Worm (Caenorhabditis elegans): Measurements from ENCODE around the gene twk-8.

The twk-8 gene

ce11 chrIV:9063518-9063917, 18.6 kb upstream of the twk-8 start:
- TF ChIP-seq T22C8.4 (GFP tag; IDR thresholded peaks at IDR 0.05) = no peak
- TF ChIP-seq klf-2 (GFP tag; conservative IDR thresholded peaks at IDR 0.05) = no peak
- TF ChIP-seq cog-1 (tag; optimal IDR thresholded peaks at IDR 0.05) = no peak
- no peak for TF ChIP-seq flt-1 (GFP tag; IDR thresholded peaks at IDR 0.05)
- no peak for TF ChIP-seq med-1 (GFP tag; optimal IDR thresholded peaks at IDR 0.05; ENCODE audit: insufficient read depth)
- no peak for TF ChIP-seq ref-1 (GFP tag; conservative IDR thresholded peaks at IDR 0.05)
- no peak for TF ChIP-seq ztf-23 (GFP tag; IDR thresholded peaks at IDR 0.05)
- no peak for TF ChIP-seq tab-1 (GFP tag; IDR thresholded peaks at IDR 0.05)
- TF ChIP-seq ztf-29 (GFP tag; IDR thresholded peaks at IDR 0.05) = no peak

ce11 chrIV:9067277-9068197, 14.6 kb upstream of the twk-8 start:
- peak; percentile 34; the same call in 1 of the 2 replicates for TF ChIP-seq flt-1 (GFP tag; IDR thresholded peaks at IDR 0.05)

- TF ChIP-seq ztf-23 (GFP tag; IDR thresholded peaks at IDR 0.05) (no peak), tab-1 (GFP tag; IDR thresholded peaks at IDR 0.05) (no peak), cog-1 (tag; optimal IDR thresholded peaks at IDR 0.05) (no peak), T22C8.4 (GFP tag; IDR thresholded peaks at IDR 0.05) (no peak), ztf-29 (GFP tag; IDR thresholded peaks at IDR 0.05) (no peak), flt-1 (GFP tag; IDR thresholded peaks at IDR 0.05) (no peak), klf-2 (GFP tag; conservative IDR thresholded peaks at IDR 0.05) (no peak), med-1 (GFP tag; optimal IDR thresholded peaks at IDR 0.05; ENCODE audit: insufficient read depth) (no peak), ref-1 (GFP tag; conservative IDR thresholded peaks at IDR 0.05) (no peak)
Measured at ce11 chrIV:9069703-9070102, 12.5 kb upstream of the twk-8 start, which contains the start of gene nhr-11. TSS of gene nhr-11 (plus strand) at chrIV:9070003.

- TF ChIP-seq tab-1 (GFP tag; IDR thresholded peaks at IDR 0.05) = no peak
- no peak for TF ChIP-seq ref-1 (GFP tag; conservative IDR thresholded peaks at IDR 0.05)
- TF ChIP-seq klf-2 (GFP tag; conservative IDR thresholded peaks at IDR 0.05) = no peak
- TF ChIP-seq cog-1 (tag; optimal IDR thresholded peaks at IDR 0.05) = no peak
- no peak for TF ChIP-seq T22C8.4 (GFP tag; IDR thresholded peaks at IDR 0.05)
- no peak for TF ChIP-seq med-1 (GFP tag; optimal IDR thresholded peaks at IDR 0.05; ENCODE audit: insufficient read depth)
- TF ChIP-seq flt-1 (GFP tag; IDR thresholded peaks at IDR 0.05) = no peak
- TF ChIP-seq ztf-23 (GFP tag; IDR thresholded peaks at IDR 0.05) = no peak
- TF ChIP-seq ztf-29 (GFP tag; IDR thresholded peaks at IDR 0.05) = no peak
Measured at ce11 chrIV:9070188-9070587, 12.0 kb upstream of the twk-8 start.

- TF ChIP-seq T22C8.4 (GFP tag; IDR thresholded peaks at IDR 0.05) = no peak
- no peak for TF ChIP-seq med-1 (GFP tag; optimal IDR thresholded peaks at IDR 0.05; ENCODE audit: insufficient read depth)
- peak; percentile 23 for TF ChIP-seq cog-1 (tag; optimal IDR thresholded peaks at IDR 0.05)
- peak; percentile 80 for TF ChIP-seq ztf-23 (GFP tag; IDR thresholded peaks at IDR 0.05)
- TF ChIP-seq klf-2 (GFP tag; conservative IDR thresholded peaks at IDR 0.05) = no peak
- TF ChIP-seq ref-1 (GFP tag; conservative IDR thresholded peaks at IDR 0.05) = 0 out of 2 replicates have a peak, but pooled peaks have one; percentile 30
- no peak for TF ChIP-seq tab-1 (GFP tag; IDR thresholded peaks at IDR 0.05)
- no peak for TF ChIP-seq flt-1 (GFP tag; IDR thresholded peaks at IDR 0.05)
- TF ChIP-seq ztf-29 (GFP tag; IDR thresholded peaks at IDR 0.05) = no peak
Measured at ce11 chrIV:9074244-9074723, 7.9 kb upstream of the twk-8 start, which contains the start of gene mppb-1. TSS of gene mppb-1 (plus strand) at chrIV:9074673.

ce11 chrIV:9078469-9078868, 3.7 kb upstream of the twk-8 start, which contains the start of gene mans-4:
TSS of gene mans-4 (minus strand) at chrIV:9078569.
- TF ChIP-seq klf-2 (GFP tag; conservative IDR thresholded peaks at IDR 0.05) (no peak), ztf-23 (GFP tag; IDR thresholded peaks at IDR 0.05) (no peak), T22C8.4 (GFP tag; IDR thresholded peaks at IDR 0.05) (no peak), ztf-29 (GFP tag; IDR thresholded peaks at IDR 0.05) (no peak), ref-1 (GFP tag; conservative IDR thresholded peaks at IDR 0.05) (no peak), flt-1 (GFP tag; IDR thresholded peaks at IDR 0.05) (no peak), cog-1 (tag; optimal IDR thresholded peaks at IDR 0.05) (no peak), med-1 (GFP tag; optimal IDR thresholded peaks at IDR 0.05; ENCODE audit: insufficient read depth) (no peak), tab-1 (GFP tag; IDR thresholded peaks at IDR 0.05) (no peak)

- TF ChIP-seq cog-1 (tag; optimal IDR thresholded peaks at IDR 0.05) = no peak
- TF ChIP-seq flt-1 (GFP tag; IDR thresholded peaks at IDR 0.05) = no peak
- no peak for TF ChIP-seq med-1 (GFP tag; optimal IDR thresholded peaks at IDR 0.05; ENCODE audit: insufficient read depth)
- TF ChIP-seq ztf-29 (GFP tag; IDR thresholded peaks at IDR 0.05) = no peak
- no peak for TF ChIP-seq klf-2 (GFP tag; conservative IDR thresholded peaks at IDR 0.05)
- TF ChIP-seq ref-1 (GFP tag; conservative IDR thresholded peaks at IDR 0.05) = no peak
- no peak for TF ChIP-seq T22C8.4 (GFP tag; IDR thresholded peaks at IDR 0.05)
- TF ChIP-seq ztf-23 (GFP tag; IDR thresholded peaks at IDR 0.05) = no peak
- TF ChIP-seq tab-1 (GFP tag; IDR thresholded peaks at IDR 0.05) = no peak
Measured at ce11 chrIV:9079330-9079729, 2.8 kb upstream of the twk-8 start.

ce11 chrIV:9080201-9080600, 2.0 kb upstream of the twk-8 start:
- no peak for TF ChIP-seq ztf-29 (GFP tag; IDR thresholded peaks at IDR 0.05)
- TF ChIP-seq ztf-23 (GFP tag; IDR thresholded peaks at IDR 0.05) = no peak
- TF ChIP-seq T22C8.4 (GFP tag; IDR thresholded peaks at IDR 0.05) = no peak
- TF ChIP-seq med-1 (GFP tag; optimal IDR thresholded peaks at IDR 0.05; ENCODE audit: insufficient read depth) = no peak
- no peak for TF ChIP-seq ref-1 (GFP tag; conservative IDR thresholded peaks at IDR 0.05)
- TF ChIP-seq tab-1 (GFP tag; IDR thresholded peaks at IDR 0.05) = no peak
- TF ChIP-seq flt-1 (GFP tag; IDR thresholded peaks at IDR 0.05) = no peak

- TF ChIP-seq T22C8.4 (GFP tag; IDR thresholded peaks at IDR 0.05) (no peak), cog-1 (tag; optimal IDR thresholded peaks at IDR 0.05) (no peak), ztf-23 (GFP tag; IDR thresholded peaks at IDR 0.05) (no peak), ztf-29 (GFP tag; IDR thresholded peaks at IDR 0.05) (no peak), med-1 (GFP tag; optimal IDR thresholded peaks at IDR 0.05; ENCODE audit: insufficient read depth) (no peak)
Measured at ce11 chrIV:9088294-9088693, 6.1 kb downstream of the twk-8 start, which contains the start of gene msa-1. TSS of gene msa-1 (plus strand) at chrIV:9088594.

All from whole organism, midembryonic.